Fruit fly (Drosophila melanogaster): ENCODE data around the gene Clp.

Clp gene

DNA sequence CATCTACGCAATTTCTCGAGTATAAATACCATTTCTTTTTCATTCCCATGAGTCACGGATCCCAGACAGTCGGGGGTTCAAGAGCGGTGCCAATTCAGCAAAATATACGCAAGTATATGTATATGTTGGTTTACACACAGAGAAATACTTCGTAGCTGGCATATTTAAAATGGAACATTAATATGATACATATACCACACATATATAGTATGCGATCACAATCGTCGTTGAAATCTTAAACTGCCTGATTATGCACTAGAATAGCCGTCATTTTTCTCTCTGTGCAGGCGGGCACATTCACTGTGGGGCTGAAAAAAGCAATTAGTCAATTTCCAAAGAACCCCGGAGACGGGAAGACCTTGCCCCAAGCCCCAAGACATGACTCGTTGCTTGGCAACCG lies 21.9 kb downstream of the Clp start (continued):
- TF ChIP-seq Tbp (GFP tag; optimal IDR thresholded peaks at IDR 0.05) (no peak), CG8281 (tag; optimal IDR thresholded peaks at IDR 0.05) (peak; percentile 32), CG2712 (tag; optimal IDR thresholded peaks at IDR 0.05) (peak; percentile 68), stc (GFP tag; IDR thresholded peaks at IDR 0.05) (peak; percentile 61), tio (GFP tag; optimal IDR thresholded peaks at IDR 0.05) (peak; percentile 74), YL-1 (GFP tag; optimal IDR thresholded peaks at IDR 0.05) (no peak), abd-A (tag; optimal IDR thresholded peaks at IDR 0.05) (no peak), CG5180 (GFP tag; optimal IDR thresholded peaks at IDR 0.05) (no peak), hkb (optimal IDR thresholded peaks at IDR 0.05) (no peak), hkb (GFP tag; IDR thresholded peaks at IDR 0.05) (peak; percentile 87), br (optimal IDR thresholded peaks at IDR 0.05) (no peak), ase (GFP tag; IDR thresholded peaks at IDR 0.05) (peak; percentile 66), CG6689 (GFP tag; IDR thresholded peaks at IDR 0.05) (peak; percentile 71), CG13424 (tag; optimal IDR thresholded peaks at IDR 0.05) (peak; percentile 58), Ptx1 (GFP tag; IDR thresholded peaks at IDR 0.05) (peak; percentile 80), so (GFP tag; IDR thresholded peaks at IDR 0.05) (peak; percentile 78), Mrtf (GFP tag; IDR thresholded peaks at IDR 0.05) (peak; percentile 70; the same call in 1 of the 3 replicates), CG9609 (GFP tag; optimal IDR thresholded peaks at IDR 0.05) (peak; percentile 77), CG2202 (tag; optimal IDR thresholded peaks at IDR 0.05) (no peak), hth (optimal IDR thresholded peaks at IDR 0.05) (no peak), Jarid2 (GFP tag; optimal IDR thresholded peaks at IDR 0.05) (peak; percentile 4), nmo (GFP tag; optimal IDR thresholded peaks at IDR 0.05) (peak; percentile 54), toy (GFP tag; IDR thresholded peaks at IDR 0.05) (peak; percentile 58; the same call in 1 of the 2 replicates), Fer1 (GFP tag; optimal IDR thresholded peaks at IDR 0.05) (peak; percentile 74), ab (GFP tag; optimal IDR thresholded peaks at IDR 0.05) (peak; percentile 45), CG10959 (GFP tag; IDR thresholded peaks at IDR 0.05) (peak; percentile 61), wor (GFP tag; IDR thresholded peaks at IDR 0.05) (peak; percentile 48), CG11696 (GFP tag; IDR thresholded peaks at IDR 0.05) (peak; percentile 68), CG8765 (GFP tag; IDR thresholded peaks at IDR 0.05) (peak; percentile 73), ara (GFP tag; IDR thresholded peaks at IDR 0.05) (peak; percentile 74), ash1 (GFP tag; optimal IDR thresholded peaks at IDR 0.05) (no peak), CG4424 (GFP tag; optimal IDR thresholded peaks at IDR 0.05) (peak; percentile 69), btn (GFP tag; optimal IDR thresholded peaks at IDR 0.05) (no peak), NfI (GFP tag; optimal IDR thresholded peaks at IDR 0.05) (peak; percentile 70), Stat92E (GFP tag; optimal IDR thresholded peaks at IDR 0.05) (peak in 1 of 3 experiments; percentile 7), usp (GFP tag; optimal IDR thresholded peaks at IDR 0.05) (no peak), CG12391 (tag; optimal IDR thresholded peaks at IDR 0.05) (peak; percentile 70), fu2 (GFP tag; optimal IDR thresholded peaks at IDR 0.05) (peak; percentile 74), CG8089 (GFP tag; optimal IDR thresholded peaks at IDR 0.05) (peak; percentile 57), Sry-δ (GFP tag; optimal IDR thresholded peaks at IDR 0.05) (peak; percentile 8), Aef1 (GFP tag; IDR thresholded peaks at IDR 0.05) (peak; percentile 83), BEAF-32 (GFP tag; optimal IDR thresholded peaks at IDR 0.05) (no peak), tin (GFP tag; optimal IDR thresholded peaks at IDR 0.05) (peak; percentile 61), zf30C (GFP tag; optimal IDR thresholded peaks at IDR 0.05) (peak; percentile 40), dpn (GFP tag; optimal IDR thresholded peaks at IDR 0.05) (peak; percentile 74), CG7357 (GFP tag; IDR thresholded peaks at IDR 0.05) (peak; percentile 45; the same call in 1 of the 3 replicates), CG4617 (GFP tag; optimal IDR thresholded peaks at IDR 0.05; ENCODE audit: borderline replicate concordance) (no peak), Opbp (GFP tag; IDR thresholded peaks at IDR 0.05; ENCODE audit: partially characterized antibody) (no peak), CG7963 (GFP tag; IDR thresholded peaks at IDR 0.05; ENCODE audit: partially characterized antibody) (no peak), CG9437 (GFP tag; optimal IDR thresholded peaks at IDR 0.05) (peak; percentile 16), Rx (GFP tag; IDR thresholded peaks at IDR 0.05) (peak; percentile 77), her (GFP tag; optimal IDR thresholded peaks at IDR 0.05) (peak; percentile 10)
